Worm (Caenorhabditis elegans) whole organism, L3 larva: Measurements from ENCODE around the gene C40H1.3.

Experiments used
- ZK546.5 ChIP-seq: sonication (generic microtip); optimal IDR thresholded peaks from 2 replicates; lab custom pipeline; 2017; ENCODE audit warnings: missing biosample characterization, missing genetic modification characterization
- ama-1 ChIP-seq: fragments of 150-350 bp; optimal IDR thresholded peaks from 2 replicates; lab custom pipeline; 2018
- ceh-16 ChIP-seq: sonication (generic microtip); optimal IDR thresholded peaks from 2 replicates; lab custom pipeline; 2017; ENCODE audit warnings: missing biosample characterization, missing genetic modification characterization
- ceh-82 ChIP-seq: fragments of 150-350 bp; optimal IDR thresholded peaks from 2 replicates; lab custom pipeline; 2014; ENCODE audit warnings: missing biosample characterization, missing genetic modification characterization
- egl-27 ChIP-seq: sonication (generic microtip); optimal IDR thresholded peaks from 4 replicates; lab custom pipeline; 2017; ENCODE audit warnings: missing biosample characterization, missing genetic modification reagents, missing genetic modification characterization
- fos-1 ChIP-seq: fragments of 150-350 bp; optimal IDR thresholded peaks from 2 replicates; lab custom pipeline; 2014; ENCODE audit warnings: missing biosample characterization, missing genetic modification characterization
- jun-1 ChIP-seq: fragments of 150-350 bp; optimal IDR thresholded peaks from 2 replicates; lab custom pipeline; 2014; ENCODE audit warnings: missing biosample characterization, missing genetic modification reagents, missing genetic modification characterization
- nhr-11 ChIP-seq: fragments of 150-350 bp; optimal IDR thresholded peaks from 2 replicates; lab custom pipeline; 2014; ENCODE audit warnings: missing biosample characterization, missing genetic modification characterization
- nhr-237 ChIP-seq: fragments of 150-350 bp; optimal IDR thresholded peaks from 2 replicates; lab custom pipeline; 2014; ENCODE audit warnings: missing biosample characterization, missing genetic modification characterization
- nhr-76 ChIP-seq: fragments of 150-350 bp; sonication (generic microtip); optimal IDR thresholded peaks from 5 replicates; lab custom pipeline; 2014; ENCODE audit warnings: missing biosample characterization, missing genetic modification characterization
- tbx-2 ChIP-seq: sonication (generic microtip); optimal IDR thresholded peaks from 2 replicates; lab custom pipeline; 2016; ENCODE audit warnings: mild to moderate bottlenecking, missing genetic modification characterization, missing compliant biosample characterization
- unc-62 ChIP-seq: fragments of 150-350 bp; sonication (generic microtip); optimal IDR thresholded peaks from 4 replicates; lab custom pipeline; 2014; ENCODE audit warnings: missing biosample characterization, missing genetic modification reagents, missing genetic modification characterization
- ztf-11 ChIP-seq: fragments of 150-350 bp; optimal IDR thresholded peaks from 2 replicates; lab custom pipeline; 2014; ENCODE audit warnings: missing biosample characterization, missing genetic modification characterization

ce11 chrIII:9346114-9346513 is 16.9 kb upstream of the C40H1.3 start:
- TF ChIP-seq ceh-82 (no peak), fos-1 (tag; lab: Kevin White, UChicago) (no peak), nhr-76 (tag; lab: Kevin White, UChicago) (no peak), ama-1 (no peak), jun-1 (tag; lab: Kevin White, UChicago) (no peak), nhr-11 (no peak), unc-62 (GFP tag; lab: Kevin White, UChicago) (no peak), egl-27 (no peak), ZK546.5 (tag; lab: Kevin White, UChicago) (no peak), ztf-11 (tag; lab: Kevin White, UChicago) (no peak), tbx-2 (tag; lab: Kevin White, UChicago) (no peak), ceh-16 (tag; lab: Kevin White, UChicago) (no peak), nhr-237 (tag; lab: Kevin White, UChicago) (no peak)
